Worm (Caenorhabditis elegans) whole organism, midembryonic: ENCODE measurements around the gene col-73.

Experiments used
- T22C8.4 ChIP-seq: fragments of 200-800 bp; sonication (Bioruptor generic); IDR thresholded peaks from 2 replicates; pipeline ENCODE4 v1.3.6; 2022; ENCODE audit warnings: missing genetic modification characterization, missing compliant biosample characterization
- flt-1 ChIP-seq: fragments of 200-800 bp; sonication (Bioruptor generic); IDR thresholded peaks from 2 replicates; pipeline ENCODE4 v1.3.6; 2022; ENCODE audit warnings: missing genetic modification characterization, missing compliant biosample characterization
- klf-2 ChIP-seq: fragments of 200-800 bp; sonication (Bioruptor generic); conservative IDR thresholded peaks from 2 replicates; pipeline ENCODE4 v1.3.6; 2022; ENCODE audit warnings: missing genetic modification reagents, missing genetic modification characterization, missing compliant biosample characterization

DNA sequence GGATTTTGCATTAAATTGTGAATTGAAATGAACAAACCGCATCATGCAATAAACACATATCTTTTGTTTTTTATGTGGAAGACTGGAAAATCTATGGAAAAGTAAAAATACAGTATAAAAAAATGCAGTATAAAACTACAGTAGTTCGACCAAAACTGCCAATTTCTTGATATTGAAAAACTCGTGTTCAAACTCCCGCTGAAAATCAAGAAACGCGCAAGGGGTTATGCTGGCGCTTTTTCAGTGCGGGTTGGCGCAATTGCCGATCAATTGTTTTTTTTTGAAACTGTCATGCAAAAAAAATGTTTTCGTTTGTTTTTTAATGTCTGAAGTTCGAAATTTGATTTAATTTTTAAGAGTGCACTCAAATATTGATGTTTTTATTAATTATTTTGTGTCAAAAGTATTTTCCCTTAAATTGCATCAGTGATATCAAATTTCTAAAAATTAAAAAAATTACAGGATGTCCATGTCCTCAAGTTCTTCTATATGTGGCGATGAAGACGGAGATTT is 21.3 kb downstream of the col-73 start, which contains the start of gene dnj-9:
- TF ChIP-seq flt-1 (GFP tag; lab: Robert Waterston, UW) (peak; percentile 65; the same call in 1 of the 2 replicates), T22C8.4 (GFP tag; lab: Robert Waterston, UW) (peak; percentile 53; the same call in 1 of the 2 replicates), klf-2 (no peak; the same call in 1 of the 2 replicates)
